Worm (Caenorhabditis elegans) whole organism, L4 larva: ENCODE data around the gene epg-3.

Experiments
- F10B5.3 ChIP-seq: sonication (generic microtip); optimal IDR thresholded peaks from 2 replicates; lab custom pipeline; 2016; ENCODE audit warnings: mild to moderate bottlenecking, missing genetic modification characterization, missing compliant biosample characterization
- F37D6.2 ChIP-seq: sonication (generic microtip); optimal IDR thresholded peaks from 2 replicates; lab custom pipeline; 2016; ENCODE audit warnings: mild to moderate bottlenecking, missing genetic modification characterization, missing compliant biosample characterization
- T26A8.4 ChIP-seq: fragments of 200-800 bp; sonication (Bioruptor generic); IDR thresholded peaks from 2 replicates; pipeline ENCODE4 v1.3.6; 2022; ENCODE audit warnings: missing genetic modification characterization, missing compliant biosample characterization
- Y105C5A.15 ChIP-seq: fragments of 200-800 bp; sonication (Bioruptor generic); IDR thresholded peaks from 2 replicates; pipeline ENCODE4 v1.3.6; 2022; ENCODE audit warnings: missing genetic modification characterization, missing compliant biosample characterization
- Y5F2A.4 ChIP-seq: fragments of 200-800 bp; sonication (Bioruptor generic); optimal IDR thresholded peaks from 2 replicates; lab custom pipeline; 2018; ENCODE audit warnings: mild to moderate bottlenecking, missing genetic modification characterization, missing compliant biosample characterization
- aha-1 ChIP-seq: fragments of 150-350 bp; peaks from one replicate; lab custom pipeline; 2014; ENCODE audit warnings: missing biosample characterization, missing genetic modification characterization
- arid-1 ChIP-seq: fragments of 200-800 bp; sonication (Bioruptor generic); conservative IDR thresholded peaks from 2 replicates; pipeline ENCODE4 v1.3.6; 2022; ENCODE audit warnings: missing genetic modification reagents, missing genetic modification characterization, missing compliant biosample characterization
- attf-4 ChIP-seq: sonication (generic microtip); optimal IDR thresholded peaks from 3 replicates; lab custom pipeline; 2017; ENCODE audit warnings: missing biosample characterization, missing genetic modification characterization
- ceh-20 ChIP-seq: fragments of 200-800 bp; sonication (Bioruptor generic); IDR thresholded peaks from 2 replicates; pipeline ENCODE4 v1.3.6; 2022; ENCODE audit warnings: missing genetic modification reagents, missing genetic modification characterization, missing compliant biosample characterization
- ceh-44 ChIP-seq: fragments of 200-800 bp; sonication (Bioruptor generic); IDR thresholded peaks from 2 replicates; pipeline ENCODE4 v1.3.6; 2022; ENCODE audit warnings: missing genetic modification reagents, missing genetic modification characterization, missing compliant biosample characterization
- ceh-82 ChIP-seq: sonication (generic microtip); optimal IDR thresholded peaks from 2 replicates; lab custom pipeline; 2017; ENCODE audit warnings: missing biosample characterization, missing genetic modification characterization
- ces-1 ChIP-seq: fragments of 150-350 bp; sonication (generic microtip); optimal IDR thresholded peaks from 4 replicates; lab custom pipeline; 2014; ENCODE audit warnings: missing biosample characterization, missing genetic modification reagents, missing genetic modification characterization
- dmd-8 ChIP-seq: fragments of 200-800 bp; sonication (Bioruptor generic); IDR thresholded peaks from 2 replicates; pipeline ENCODE4 v1.3.6; 2022; ENCODE audit warnings: missing genetic modification characterization, missing compliant biosample characterization
- dpl-1 ChIP-seq: fragments of 150-350 bp; optimal IDR thresholded peaks from 2 replicates; lab custom pipeline; 2014; ENCODE audit warnings: missing biosample characterization, missing genetic modification reagents, missing genetic modification characterization
- hmg-1.1 ChIP-seq: fragments of 200-800 bp; sonication (Bioruptor generic); IDR thresholded peaks from 2 replicates; pipeline ENCODE4 v1.3.6; 2022; ENCODE audit warnings: missing genetic modification reagents, missing genetic modification characterization, missing compliant biosample characterization
- lin-29 ChIP-seq: fragments of 200-800 bp; sonication (Bioruptor generic); IDR thresholded peaks from 2 replicates; pipeline ENCODE4 v1.3.6; 2022; ENCODE audit warnings: missing genetic modification reagents, missing genetic modification characterization, missing compliant biosample characterization
- lsy-2 ChIP-seq, 2 experiments: fragments of 150-350 bp in 1 of 2; sonication (generic microtip) in 1 of 2; optimal IDR thresholded peaks; 2 replicates each; lab custom pipeline; 2014 to 2017; ENCODE audit warnings: missing biosample characterization in 2 of 2, missing genetic modification characterization in 2 of 2
- mdt-29 ChIP-seq: fragments of 200-800 bp; sonication (Bioruptor generic); IDR thresholded peaks from 2 replicates; pipeline ENCODE4 v1.3.6; 2022; ENCODE audit warnings: missing genetic modification reagents, missing genetic modification characterization, missing compliant biosample characterization
- mxl-3 ChIP-seq: fragments of 200-800 bp; sonication (Bioruptor generic); optimal IDR thresholded peaks from 2 replicates; lab custom pipeline; 2018; ENCODE audit warnings: mild to moderate bottlenecking, missing genetic modification characterization, missing compliant biosample characterization
- nhr-41 ChIP-seq: fragments of 200-800 bp; sonication (Bioruptor generic); IDR thresholded peaks from 2 replicates; pipeline ENCODE4 v1.3.6; 2022; ENCODE audit warnings: missing genetic modification reagents, missing genetic modification characterization, missing compliant biosample characterization
- saeg-2 ChIP-seq: fragments of 200-800 bp; sonication (Bioruptor generic); IDR thresholded peaks from 2 replicates; pipeline ENCODE4 v1.3.6; 2022; ENCODE audit warnings: missing genetic modification reagents, missing genetic modification characterization, missing compliant biosample characterization
- sdz-12 ChIP-seq: fragments of 200-800 bp; sonication (Bioruptor generic); optimal IDR thresholded peaks from 2 replicates; lab custom pipeline; 2018; ENCODE audit warnings: mild to moderate bottlenecking, missing genetic modification characterization, missing compliant biosample characterization
- set-16 ChIP-seq: fragments of 200-800 bp; sonication (Bioruptor generic); IDR thresholded peaks from 2 replicates; pipeline ENCODE4 v1.3.6; 2022; ENCODE audit warnings: missing genetic modification reagents, missing genetic modification characterization, missing compliant biosample characterization
- snpc-1.2 ChIP-seq: fragments of 200-800 bp; sonication (Bioruptor generic); IDR thresholded peaks from 2 replicates; pipeline ENCODE4 v1.3.6; 2022; ENCODE audit warnings: missing genetic modification reagents, missing genetic modification characterization, missing compliant biosample characterization
- snpc-4 ChIP-seq: fragments of 150-350 bp; optimal IDR thresholded peaks from 2 replicates; lab custom pipeline; 2014; ENCODE audit warnings: missing biosample characterization, missing genetic modification characterization
- unc-39 ChIP-seq: sonication (generic microtip); optimal IDR thresholded peaks from 2 replicates; lab custom pipeline; 2017; ENCODE audit warnings: missing biosample characterization, missing genetic modification characterization
- unc-62 ChIP-seq, 3 experiments: fragments of 150-350 bp in 1 of 3; sonication (generic microtip); optimal IDR thresholded peaks in 2 of 3; peaks in 1 of 3; 1 replicate in 1 of 3; 2 replicates in 2 of 3; lab custom pipeline; 2014 to 2017; ENCODE audit warnings: missing biosample characterization in 3 of 3, missing genetic modification characterization in 3 of 3, missing genetic modification reagents in 3 of 3, missing genotype in 1 of 3
- zfp-3 ChIP-seq: fragments of 200-800 bp; sonication (Bioruptor generic); conservative IDR thresholded peaks from 2 replicates; pipeline ENCODE4 v1.3.6; 2022; ENCODE audit warnings: missing genetic modification reagents, missing genetic modification characterization, missing compliant biosample characterization

The epg-3 gene

ce11 chrIII:12978473-12979174 lies 44.1 kb downstream of the epg-3 start, which contains the start of the genes ubq-2 and frg-1 (continued):
- TF ChIP-seq T26A8.4 (GFP tag; lab: Robert Waterston, UW) = peak; percentile 77
- peak; percentile 76 for TF ChIP-seq ceh-20 (GFP tag; lab: Robert Waterston, UW)
- TF ChIP-seq lsy-2 (tag; optimal IDR thresholded peaks at IDR 0.05; lab: Kevin White, UChicago) = peak; percentile 99 to 100
- TF ChIP-seq mxl-3 (GFP tag; lab: Kevin White, UChicago) = no peak
- peak; percentile 54 for TF ChIP-seq aha-1 (tag; lab: Kevin White, UChicago)
- no peak for TF ChIP-seq sdz-12 (GFP tag; lab: Kevin White, UChicago)

- TF ChIP-seq sdz-12 (GFP tag; lab: Kevin White, UChicago) = no peak
- no peak for TF ChIP-seq hmg-1.1 (GFP tag; lab: Robert Waterston, UW)
- TF ChIP-seq Y105C5A.15 (GFP tag; lab: Robert Waterston, UW) = no peak
- TF ChIP-seq zfp-3 (GFP tag; lab: Robert Waterston, UW) = no peak
- no peak for TF ChIP-seq dmd-8 (GFP tag; lab: Robert Waterston, UW)
- TF ChIP-seq lin-29 (GFP tag; lab: Robert Waterston, UW) = no peak
- TF ChIP-seq saeg-2 (GFP tag; lab: Robert Waterston, UW) = no peak
These were observed 46.3 kb downstream of the epg-3 start, which contains the start of gene ZK1010.4 for ce11 chrIII:12980770-12981169. ZK1010.4 (plus strand) TSS chrIII:12981070.

- no peak for TF ChIP-seq mxl-3 (GFP tag; lab: Kevin White, UChicago)
- TF ChIP-seq ces-1 (GFP tag; lab: Kevin White, UChicago) = no peak
- TF ChIP-seq attf-4 = no peak
- no peak for TF ChIP-seq mdt-29 (GFP tag; lab: Robert Waterston, UW)
- no peak for TF ChIP-seq dpl-1 (GFP tag; lab: Kevin White, UChicago)
- TF ChIP-seq ceh-82 = no peak
- no peak for TF ChIP-seq arid-1
- no peak for TF ChIP-seq snpc-4 (tag; lab: Kevin White, UChicago)
- TF ChIP-seq nhr-41 (GFP tag; lab: Robert Waterston, UW) = no peak
- TF ChIP-seq F37D6.2 (tag; lab: Kevin White, UChicago) = no peak
These were observed 52.9 kb downstream of the epg-3 start, which contains the start of gene ZK1010.5 for ce11 chrIII:12987418-12987817. ZK1010.5 (minus strand) TSS chrIII:12987518.

- TF ChIP-seq Y5F2A.4 (GFP tag; lab: Kevin White, UChicago) = no peak
- TF ChIP-seq F10B5.3 (tag; lab: Kevin White, UChicago) = no peak
- no peak for TF ChIP-seq ceh-44 (GFP tag; lab: Robert Waterston, UW)
- no peak for TF ChIP-seq unc-39
- no peak for TF ChIP-seq snpc-1.2 (GFP tag; lab: Robert Waterston, UW)
- TF ChIP-seq hmg-1.1 (GFP tag; lab: Robert Waterston, UW) = no peak
- no peak for TF ChIP-seq set-16 (GFP tag; lab: Robert Waterston, UW)
- peak in 1 of 2 experiments; percentile 60 for TF ChIP-seq unc-62 (GFP tag; optimal IDR thresholded peaks at IDR 0.05 in 1 of 2; lab: Kevin White, UChicago)
- TF ChIP-seq unc-62 (tag; optimal IDR thresholded peaks at IDR 0.05; lab: Kevin White, UChicago) = no peak
- TF ChIP-seq, all 104 proteins: peak for 1
These were observed 56.5 kb downstream of the epg-3 start, which contains the start of gene ZK1010.12 for ce11 chrIII:12990997-12991396. ZK1010.12 (plus strand) TSS chrIII:12991297.
